Fruit fly (Drosophila melanogaster) whole organism, wandering third instar larva: ENCODE results near the gene CG15043.

ENCODE experiments used
- Abd-B ChIP-seq: fragments of >200 bp; optimal IDR thresholded peaks from 2 replicates; lab custom pipeline; 2017; ENCODE audit warnings: missing biosample characterization, missing genetic modification characterization
- CG9705 ChIP-seq: fragments of 200-800 bp; sonication (Bioruptor generic); optimal IDR thresholded peaks from 2 replicates; lab custom pipeline; 2018; ENCODE audit warnings: missing biosample characterization, mild to moderate bottlenecking, missing genetic modification characterization
- Dfd ChIP-seq: fragments of >200 bp; optimal IDR thresholded peaks from 2 replicates; lab custom pipeline; 2017; ENCODE audit warnings: missing biosample characterization, missing genetic modification characterization
- Dif ChIP-seq: fragments of 200-275, 200-300 bp; sonication (Bioruptor generic); optimal IDR thresholded peaks from 2 replicates; lab custom pipeline; 2018; ENCODE audit warnings: missing biosample characterization, missing genetic modification characterization; ENCODE audit not compliant: partially characterized antibody
- GATAd ChIP-seq: sonication (Bioruptor generic); optimal IDR thresholded peaks from 2 replicates; lab custom pipeline; 2016; ENCODE audit warnings: missing biosample characterization, missing genetic modification characterization
- Hr83 ChIP-seq: fragments of 200-300 bp; sonication (Bioruptor generic); optimal IDR thresholded peaks from 2 replicates; lab custom pipeline; 2016; ENCODE audit warnings: missing biosample characterization, mild to moderate bottlenecking, missing genetic modification characterization, moderate library complexity; ENCODE audit not compliant: poor library complexity, severe bottlenecking
- Jra ChIP-seq: sonication (Bioruptor generic); optimal IDR thresholded peaks from 2 replicates; lab custom pipeline; 2016; ENCODE audit warnings: missing biosample characterization, missing genetic modification characterization
- Mio ChIP-seq: sonication (Bioruptor generic); optimal IDR thresholded peaks from 2 replicates; lab custom pipeline; 2016; ENCODE audit warnings: missing biosample characterization, missing genetic modification characterization
- Myc ChIP-seq: fragments of >200 bp; optimal IDR thresholded peaks from 2 replicates; lab custom pipeline; 2017
- N ChIP-seq: fragments of >200 bp; optimal IDR thresholded peaks from 2 replicates; lab custom pipeline; 2018; ENCODE audit warnings: missing biosample characterization, missing external identifiers, missing genetic modification characterization
- OdsH ChIP-seq: fragments of 200-800 bp; sonication (Bioruptor generic); optimal IDR thresholded peaks from 2 replicates; lab custom pipeline; 2016; ENCODE audit warnings: missing biosample characterization, mild to moderate bottlenecking, missing genetic modification characterization
- Rel ChIP-seq, 2 experiments: fragments of 200-800 bp; sonication (Bioruptor generic) in 1 of 2; optimal IDR thresholded peaks; 2 replicates in 1 of 2; 3 replicates in 1 of 2; lab custom pipeline; 2016 to 2019; ENCODE audit warnings: mild to moderate bottlenecking in 2 of 2, missing biosample characterization in 2 of 2, missing genetic modification characterization in 2 of 2, moderate library complexity in 1 of 2
- Sp1 ChIP-seq: fragments of 200-800 bp; sonication (Bioruptor generic); optimal IDR thresholded peaks from 3 replicates; lab custom pipeline; 2019; ENCODE audit warnings: missing biosample characterization, mild to moderate bottlenecking, missing genetic modification characterization, moderate library complexity
- Vsx2 ChIP-seq: fragments of 200-300, 225-300 bp; sonication (Bioruptor generic); optimal IDR thresholded peaks from 2 replicates; lab custom pipeline; 2018; ENCODE audit warnings: missing biosample characterization, missing genetic modification characterization; ENCODE audit not compliant: partially characterized antibody
- br ChIP-seq: fragments of 200-800 bp; sonication (Bioruptor generic); optimal IDR thresholded peaks from 2 replicates; lab custom pipeline; 2016; ENCODE audit warnings: missing biosample characterization, missing genetic modification characterization
- dl ChIP-seq, 2 experiments: fragments of 175-275, 200-275 bp in 1 of 2; fragments of 200-275 bp in 1 of 2; sonication (Bioruptor generic); optimal IDR thresholded peaks; lab custom pipeline; 2018; ENCODE audit warnings: mild to moderate bottlenecking in 2 of 2, missing biosample characterization in 2 of 2, missing genetic modification characterization in 2 of 2, moderate library complexity in 2 of 2; ENCODE audit not compliant: partially characterized antibody in 2 of 2, insufficient read depth in 1 of 2
- dsf ChIP-seq: sonication (Bioruptor generic); optimal IDR thresholded peaks from 2 replicates; lab custom pipeline; 2016; ENCODE audit warnings: missing biosample characterization, missing genetic modification characterization, borderline replicate concordance
- ey ChIP-seq: fragments of 200-800 bp; sonication (Bioruptor generic); optimal IDR thresholded peaks from 2 replicates; lab custom pipeline; 2016; ENCODE audit warnings: missing biosample characterization, missing genetic modification characterization
- foxo ChIP-seq, 2 experiments: fragments of 200-800 bp; sonication (Bioruptor generic); optimal IDR thresholded peaks; 2 replicates in 1 of 2; 3 replicates in 1 of 2; lab custom pipeline; 2016 to 2017; ENCODE audit warnings: missing biosample characterization in 2 of 2, missing genetic modification characterization in 2 of 2
- fru ChIP-seq: fragments of 200-800 bp; sonication (Bioruptor generic); optimal IDR thresholded peaks from 3 replicates; lab custom pipeline; 2016; ENCODE audit warnings: missing biosample characterization, mild to moderate bottlenecking, missing genetic modification characterization
- h ChIP-seq: fragments of 200-800 bp; sonication (Bioruptor generic); optimal IDR thresholded peaks from 3 replicates; lab custom pipeline; 2016; ENCODE audit warnings: missing biosample characterization, mild to moderate bottlenecking, missing genetic modification characterization
- lola ChIP-seq: fragments of >200 bp; optimal IDR thresholded peaks from 2 replicates; lab custom pipeline; 2017; ENCODE audit warnings: missing biosample characterization, missing genetic modification characterization
- psq ChIP-seq: fragments of 200-800 bp; sonication (Bioruptor generic); optimal IDR thresholded peaks from 3 replicates; lab custom pipeline; 2017; ENCODE audit warnings: missing biosample characterization, mild to moderate bottlenecking, missing genetic modification characterization, moderate library complexity
- sage ChIP-seq: fragments of 200-800 bp; sonication (Bioruptor generic); optimal IDR thresholded peaks from 2 replicates; lab custom pipeline; 2016; ENCODE audit warnings: missing biosample characterization, mild to moderate bottlenecking, missing genetic modification characterization
- tai ChIP-seq: sonication (Bioruptor generic); optimal IDR thresholded peaks from 2 replicates; lab custom pipeline; 2016; ENCODE audit warnings: missing biosample characterization, missing genetic modification characterization
- woc ChIP-seq: sonication (Bioruptor generic); optimal IDR thresholded peaks from 2 replicates; lab custom pipeline; 2016; ENCODE audit warnings: missing biosample characterization, mild to moderate bottlenecking, missing genetic modification characterization

Gene CG15043

dm6 chrX:18506639-18507528, 12.9 kb upstream of the CG15043 start (continued):
- TF ChIP-seq Abd-B (GFP tag; lab: Kevin White, UChicago) (no peak), Mio (GFP tag; lab: Kevin White, UChicago) (no peak), Dfd (GFP tag; lab: Kevin White, UChicago) (no peak), psq (GFP tag; lab: Kevin White, UChicago) (peak; percentile 17), OdsH (peak; percentile 46), Rel (GFP tag; optimal IDR thresholded peaks at IDR 0.05; lab: Kevin White, UChicago) (no peak), Rel (tag; optimal IDR thresholded peaks at IDR 0.05; lab: Kevin White, UChicago) (no peak)
- TF ChIP-seq, all 38 proteins: peak for 15

dm6 chrX:18504948-18505597, 11.1 kb upstream of the CG15043 start, which contains the start of gene Wnt5:
Gene Wnt5 (minus strand): TSS chrX:18505405.
- TF ChIP-seq Sp1 (peak; percentile 5), Jra (GFP tag; lab: Kevin White, UChicago) (no peak), woc (GFP tag; lab: Kevin White, UChicago) (peak; percentile 13), h (GFP tag; lab: Kevin White, UChicago) (peak; percentile 8), sage (no peak), dl (GFP tag; optimal IDR thresholded peaks at IDR 0.05; lab: Kevin White, UChicago; ENCODE audit: insufficient read depth in 1 of 2, partially characterized antibody in 2 of 2) (peak in 1 of 2 experiments; percentile 1), N (GFP tag; lab: Kevin White, UChicago) (no peak)

- TF ChIP-seq dsf (GFP tag; lab: Kevin White, UChicago) (no peak), CG9705 (GFP tag; lab: Kevin White, UChicago) (no peak), Myc (lab: Kevin White, UChicago) (peak; percentile 28), Sp1 (peak; percentile 1)
Observed at dm6 chrX:18499679-18500187, 5.8 kb upstream of the CG15043 start, which contains the start of the genes Pgant7 and Xrcc2. Gene Pgant7 (minus strand): TSS chrX:18499986. Gene Xrcc2 (plus strand): TSS chrX:18500127.

dm6 chrX:18491941-18492340, 2.0 kb downstream of the CG15043 start, which contains the start of gene CG15044:
Gene CG15044 (minus strand): TSS chrX:18492006.
- TF ChIP-seq br (GFP tag; lab: Kevin White, UChicago): no peak
- TF ChIP-seq Vsx2 (GFP tag; lab: Kevin White, UChicago): peak; percentile 63
- no peak for TF ChIP-seq Rel (GFP tag; optimal IDR thresholded peaks at IDR 0.05; lab: Kevin White, UChicago)
- TF ChIP-seq Rel (tag; optimal IDR thresholded peaks at IDR 0.05; lab: Kevin White, UChicago): peak; percentile 8

dm6 chrX:18489509-18489908, 4.5 kb downstream of the CG15043 start, which contains the start of gene CG15046:
Gene CG15046 (minus strand): TSS chrX:18489620.
- TF ChIP-seq ey (GFP tag; lab: Kevin White, UChicago) (no peak), Hr83 (GFP tag; lab: Kevin White, UChicago) (no peak), Vsx2 (GFP tag; lab: Kevin White, UChicago) (peak; percentile 29), lola (no peak), foxo (GFP tag; optimal IDR thresholded peaks at IDR 0.05; lab: Kevin White, UChicago) (no peak), tai (no peak), dl (GFP tag; optimal IDR thresholded peaks at IDR 0.05; lab: Kevin White, UChicago; ENCODE audit: insufficient read depth in 1 of 2, partially characterized antibody in 2 of 2) (peak; percentile 72 to 73), Dif (GFP tag; lab: Kevin White, UChicago) (peak; percentile 61), Rel (GFP tag; optimal IDR thresholded peaks at IDR 0.05; lab: Kevin White, UChicago) (no peak), Rel (tag; optimal IDR thresholded peaks at IDR 0.05; lab: Kevin White, UChicago) (peak; percentile 38), GATAd (no peak), fru (GFP tag; lab: Kevin White, UChicago) (no peak)
